Fruit fly (Drosophila melanogaster): ENCODE data around the gene Reck.

DNA sequence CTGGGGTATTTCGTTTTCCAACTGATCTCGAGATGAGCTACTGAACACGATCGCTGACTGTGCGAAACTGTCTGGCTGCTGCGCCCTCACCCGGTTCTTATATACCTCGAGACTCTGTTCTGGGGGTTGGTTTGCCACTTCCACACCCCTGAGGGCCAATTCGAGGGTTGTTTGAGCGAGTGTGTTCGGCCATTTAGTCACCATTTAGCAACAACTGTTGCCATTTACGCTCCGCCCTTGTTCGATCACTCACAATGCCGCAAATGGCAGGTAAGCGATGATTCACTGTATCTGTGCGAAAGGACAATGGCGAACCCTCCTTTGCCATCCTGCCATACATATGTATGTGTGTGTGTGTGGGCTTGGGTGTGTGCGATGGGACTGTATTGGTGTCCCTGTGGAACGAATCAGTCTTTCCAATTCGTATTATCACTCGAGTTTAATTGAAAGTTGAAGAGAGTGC is 30.0 kb upstream of the Reck start, which contains the start of gene ind:
- TF ChIP-seq CG13204 (GFP tag; optimal IDR thresholded peaks at IDR 0.05), result no peak
- TF ChIP-seq CG9948 (tag; optimal IDR thresholded peaks at IDR 0.05), result no peak
- no peak for TF ChIP-seq gl (tag; optimal IDR thresholded peaks at IDR 0.05)
- TF ChIP-seq Snoo (tag; optimal IDR thresholded peaks at IDR 0.05), result no peak
- no peak for TF ChIP-seq CG14655 (GFP tag; optimal IDR thresholded peaks at IDR 0.05)
- no peak for TF ChIP-seq CG8301 (tag; optimal IDR thresholded peaks at IDR 0.05)

All from whole organism, pupa.